Fruit fly (Drosophila melanogaster) whole organism, embryonic: ENCODE data around the gene Pdcd4.
A peak's percentile ranks its signal among the peaks of the same experiment; 100 is the strongest.

Experiments used
- Antp ChIP-seq: fragments of 200-800 bp; sonication (Bioruptor generic); optimal IDR thresholded peaks from 3 replicates; lab custom pipeline; 2016; ENCODE audit warnings: missing biosample characterization, missing genetic modification characterization
- CG10147 ChIP-seq: fragments of 200-800 bp; sonication (Bioruptor generic); optimal IDR thresholded peaks from 2 replicates; lab custom pipeline; 2019; ENCODE audit warnings: missing biosample characterization, mild to moderate bottlenecking, missing genetic modification characterization, moderate library complexity
- CG10543 ChIP-seq: fragments of 200-800 bp; sonication (Bioruptor generic); optimal IDR thresholded peaks from 3 replicates; lab custom pipeline; 2017; ENCODE audit warnings: missing biosample characterization, mild to moderate bottlenecking, missing genetic modification characterization, moderate library complexity
- CG11696 ChIP-seq: fragments of 200-800 bp; sonication (Bioruptor generic); IDR thresholded peaks from 2 replicates; pipeline ENCODE4 v1.3.6; 2022; ENCODE audit warnings: missing biosample characterization, missing genetic modification characterization
- CG11723 ChIP-seq: fragments of 200-800 bp; sonication (Bioruptor generic); optimal IDR thresholded peaks from 2 replicates; lab custom pipeline; 2017; ENCODE audit warnings: missing biosample characterization, mild to moderate bottlenecking, missing genetic modification characterization
- CG12071 ChIP-seq: fragments of 200-800 bp; sonication (Bioruptor generic); optimal IDR thresholded peaks from 3 replicates; lab custom pipeline; 2018; ENCODE audit warnings: missing biosample characterization, mild to moderate bottlenecking, missing genetic modification characterization
- CG13424 ChIP-seq: fragments of 200-800 bp; sonication (Bioruptor generic); optimal IDR thresholded peaks from 2 replicates; lab custom pipeline; 2019; ENCODE audit warnings: missing biosample characterization, mild to moderate bottlenecking, missing genetic modification characterization, moderate library complexity
- CG13775 ChIP-seq: fragments of 200-800 bp; sonication (Bioruptor generic); optimal IDR thresholded peaks from 3 replicates; lab custom pipeline; 2017; ENCODE audit warnings: missing biosample characterization, mild to moderate bottlenecking, missing genetic modification characterization
- CG15269 ChIP-seq: fragments of 200-800 bp; sonication (Bioruptor generic); optimal IDR thresholded peaks from 2 replicates; lab custom pipeline; 2018; ENCODE audit warnings: missing biosample characterization, mild to moderate bottlenecking, missing genetic modification characterization, moderate library complexity
- CG1602 ChIP-seq: fragments of 200-800 bp; sonication (Bioruptor generic); optimal IDR thresholded peaks from 3 replicates; lab custom pipeline; 2016; ENCODE audit warnings: missing biosample characterization, missing genetic modification characterization
- CG2712 ChIP-seq: fragments of 200-800 bp; optimal IDR thresholded peaks from 3 replicates; lab custom pipeline; 2019; ENCODE audit warnings: missing biosample characterization, mild to moderate bottlenecking, missing genetic modification characterization, moderate library complexity
- CG30403 ChIP-seq: fragments of 200-800 bp; sonication (Bioruptor generic); optimal IDR thresholded peaks from 3 replicates; lab custom pipeline; 2016; ENCODE audit warnings: missing biosample characterization, missing genetic modification characterization
- CG30431 ChIP-seq: fragments of 200-800 bp; sonication (Bioruptor generic); optimal IDR thresholded peaks from 2 replicates; lab custom pipeline; 2017; ENCODE audit warnings: missing biosample characterization, missing genetic modification characterization
- CG3838 ChIP-seq: fragments of 200-800 bp; sonication (Bioruptor generic); optimal IDR thresholded peaks from 3 replicates; lab custom pipeline; 2016; ENCODE audit warnings: missing biosample characterization, missing genetic modification characterization
- CG6654 ChIP-seq: fragments of 200-800 bp; sonication (Bioruptor generic); optimal IDR thresholded peaks from 2 replicates; lab custom pipeline; 2017; ENCODE audit warnings: missing biosample characterization, mild to moderate bottlenecking, missing genetic modification characterization
- CG7372 ChIP-seq: fragments of 200-800 bp; sonication (Bioruptor generic); IDR thresholded peaks from 2 replicates; pipeline ENCODE4 v1.3.6; 2022; ENCODE audit warnings: missing biosample characterization, missing genetic modification characterization
- CG8765 ChIP-seq: fragments of 200-800 bp; sonication (Bioruptor generic); IDR thresholded peaks from 2 replicates; pipeline ENCODE4 v1.3.6; 2022; ENCODE audit warnings: missing biosample characterization, missing genetic modification characterization
- CG9932 ChIP-seq: fragments of 200-800 bp; sonication (Bioruptor generic); IDR thresholded peaks from 2 replicates; pipeline ENCODE4 v1.3.6; 2022; ENCODE audit warnings: missing biosample characterization, missing genetic modification characterization
- D19A ChIP-seq: fragments of 200-800 bp; optimal IDR thresholded peaks from 3 replicates; lab custom pipeline; 2019; ENCODE audit warnings: missing biosample characterization, mild to moderate bottlenecking, missing genetic modification characterization, moderate library complexity
- Dbx ChIP-seq: fragments of 200-800 bp; sonication (Bioruptor generic); IDR thresholded peaks from 3 replicates; pipeline ENCODE4 v1.3.6; 2022; ENCODE audit warnings: missing biosample characterization, missing genetic modification characterization
- Dfd ChIP-seq, 2 experiments: fragments of >200 bp; optimal IDR thresholded peaks; 2 replicates each; lab custom pipeline; 2017; ENCODE audit warnings: missing biosample characterization in 2 of 2, missing genetic modification characterization in 2 of 2
- Dll ChIP-seq: fragments of 200-800 bp; sonication (Bioruptor generic); IDR thresholded peaks from 4 replicates; pipeline ENCODE4 v1.3.6; 2022; ENCODE audit warnings: missing biosample characterization, missing genetic modification characterization; ENCODE audit not compliant: partially characterized antibody
- HLH4C ChIP-seq: fragments of 200-800 bp; sonication (Bioruptor generic); IDR thresholded peaks from 3 replicates; pipeline ENCODE4 v1.3.6; 2022; ENCODE audit warnings: missing biosample characterization, missing genetic modification characterization; ENCODE audit not compliant: partially characterized antibody
- HLH54F ChIP-seq: fragments of 200-800 bp; sonication (Bioruptor generic); optimal IDR thresholded peaks from 3 replicates; lab custom pipeline; 2016; ENCODE audit warnings: missing biosample characterization, missing genetic modification characterization
- Hmr ChIP-seq: fragments of 200-800 bp; sonication (Bioruptor generic); optimal IDR thresholded peaks from 3 replicates; lab custom pipeline; 2017; ENCODE audit warnings: mild to moderate bottlenecking, missing biosample characterization, missing genetic modification reagents, missing genetic modification characterization
- Hr39 ChIP-seq: fragments of >200 bp; optimal IDR thresholded peaks from 2 replicates; lab custom pipeline; 2017
- MESR4 ChIP-seq: fragments of 200-800 bp; sonication (Bioruptor generic); optimal IDR thresholded peaks from 2 replicates; lab custom pipeline; 2018; ENCODE audit warnings: missing biosample characterization, mild to moderate bottlenecking, missing genetic modification characterization, moderate library complexity
- Meics ChIP-seq: fragments of 200-800 bp; sonication (Bioruptor generic); optimal IDR thresholded peaks from 2 replicates; lab custom pipeline; 2017; ENCODE audit warnings: missing biosample characterization, mild to moderate bottlenecking, missing genetic modification characterization
- Mrtf ChIP-seq: fragments of 200-800 bp; sonication (Bioruptor generic); IDR thresholded peaks from 3 replicates; pipeline ENCODE4 v1.3.6; 2022; ENCODE audit warnings: missing biosample characterization, missing genetic modification characterization
- Oli ChIP-seq: fragments of 200-800 bp; sonication (Bioruptor generic); optimal IDR thresholded peaks from 2 replicates; lab custom pipeline; 2018; ENCODE audit warnings: missing biosample characterization, mild to moderate bottlenecking, missing genetic modification characterization, moderate library complexity
- Optix ChIP-seq: fragments of 200-800 bp; sonication (Bioruptor generic); IDR thresholded peaks from 3 replicates; pipeline ENCODE4 v1.3.6; 2022; ENCODE audit warnings: missing biosample characterization, missing genetic modification characterization
- PHDP ChIP-seq: fragments of 200-800 bp; sonication (Bioruptor generic); optimal IDR thresholded peaks from 3 replicates; lab custom pipeline; 2018; ENCODE audit warnings: missing biosample characterization, mild to moderate bottlenecking, missing genetic modification characterization, moderate library complexity
- Pdp1 ChIP-seq, 2 experiments: fragments of 200-800 bp; sonication (Bioruptor generic); optimal IDR thresholded peaks; 3 replicates each; lab custom pipeline; 2016; ENCODE audit warnings: missing biosample characterization in 2 of 2, missing genetic modification characterization in 2 of 2, mild to moderate bottlenecking in 1 of 2, moderate library complexity in 1 of 2
- Sox102F ChIP-seq: fragments of 200-800 bp; sonication (Bioruptor generic); optimal IDR thresholded peaks from 2 replicates; lab custom pipeline; 2018; ENCODE audit warnings: missing biosample characterization, mild to moderate bottlenecking, missing genetic modification characterization, moderate library complexity
- YL-1 ChIP-seq: fragments of 200-800 bp; sonication (Bioruptor generic); optimal IDR thresholded peaks from 3 replicates; lab custom pipeline; 2017; ENCODE audit warnings: missing biosample characterization, mild to moderate bottlenecking, missing genetic modification characterization
- bigmax ChIP-seq: fragments of 200-800 bp; sonication (Bioruptor generic); optimal IDR thresholded peaks from 2 replicates; lab custom pipeline; 2018; ENCODE audit warnings: missing biosample characterization, mild to moderate bottlenecking, missing genetic modification characterization
- cas ChIP-seq: fragments of 200-800 bp; sonication (Bioruptor generic); IDR thresholded peaks from 2 replicates; pipeline ENCODE4 v1.3.6; 2022; ENCODE audit warnings: missing biosample characterization, missing genetic modification characterization
- chinmo ChIP-seq: fragments of 200-800 bp; sonication (Bioruptor generic); IDR thresholded peaks from 4 replicates; pipeline ENCODE4 v1.3.6; 2022; ENCODE audit warnings: missing biosample characterization, missing genetic modification characterization; ENCODE audit not compliant: partially characterized antibody
- dimm ChIP-seq: fragments of 200-800 bp; sonication (Bioruptor generic); IDR thresholded peaks from 2 replicates; pipeline ENCODE4 v1.3.6; 2022; ENCODE audit warnings: missing biosample characterization, missing genetic modification characterization
- disco-r ChIP-seq: fragments of 200-800 bp; sonication (Bioruptor generic); optimal IDR thresholded peaks from 2 replicates; lab custom pipeline; 2016; ENCODE audit warnings: missing biosample characterization, missing genetic modification characterization
- fru ChIP-seq: fragments of >200 bp; optimal IDR thresholded peaks from 2 replicates; lab custom pipeline; 2017
- gcm ChIP-seq: fragments of 200-800 bp; sonication (Bioruptor generic); optimal IDR thresholded peaks from 2 replicates; lab custom pipeline; 2019; ENCODE audit warnings: missing biosample characterization, mild to moderate bottlenecking, missing genetic modification characterization, moderate library complexity
- grau ChIP-seq: fragments of 200-800 bp; optimal IDR thresholded peaks from 3 replicates; lab custom pipeline; 2019; ENCODE audit warnings: missing biosample characterization, mild to moderate bottlenecking, missing genetic modification characterization, moderate library complexity
- gt ChIP-seq: fragments of 200-800 bp; sonication (Bioruptor generic); IDR thresholded peaks from 2 replicates; pipeline ENCODE4 v1.3.6; 2022; ENCODE audit warnings: missing biosample characterization, missing genetic modification characterization
- lilli ChIP-seq: fragments of 200-800 bp; sonication (Bioruptor generic); optimal IDR thresholded peaks from 3 replicates; lab custom pipeline; 2016; ENCODE audit warnings: missing biosample characterization, missing genetic modification characterization
- oc ChIP-seq: fragments of 200-800 bp; sonication (Bioruptor generic); optimal IDR thresholded peaks from 2 replicates; lab custom pipeline; 2018; ENCODE audit warnings: missing biosample characterization, mild to moderate bottlenecking, missing genetic modification characterization, moderate library complexity
- pnt ChIP-seq: fragments of 200-800 bp; sonication (Bioruptor generic); optimal IDR thresholded peaks from 3 replicates; lab custom pipeline; 2016; ENCODE audit warnings: missing biosample characterization, missing genetic modification characterization
- sr ChIP-seq: fragments of 200-800 bp; sonication (Bioruptor generic); IDR thresholded peaks from 3 replicates; pipeline ENCODE4 v1.3.6; 2022; ENCODE audit warnings: missing biosample characterization, missing genetic modification characterization
- ttk ChIP-seq: fragments of 200-800 bp; sonication (Bioruptor generic); IDR thresholded peaks from 2 replicates; pipeline ENCODE4 v2.1.2; 2022; ENCODE audit warnings: missing biosample characterization, missing genetic modification characterization
- wek ChIP-seq: fragments of 200-800 bp; sonication (Bioruptor generic); optimal IDR thresholded peaks from 3 replicates; lab custom pipeline; 2018; ENCODE audit warnings: missing biosample characterization, mild to moderate bottlenecking, missing genetic modification characterization, moderate library complexity

The Pdcd4 gene

DNA sequence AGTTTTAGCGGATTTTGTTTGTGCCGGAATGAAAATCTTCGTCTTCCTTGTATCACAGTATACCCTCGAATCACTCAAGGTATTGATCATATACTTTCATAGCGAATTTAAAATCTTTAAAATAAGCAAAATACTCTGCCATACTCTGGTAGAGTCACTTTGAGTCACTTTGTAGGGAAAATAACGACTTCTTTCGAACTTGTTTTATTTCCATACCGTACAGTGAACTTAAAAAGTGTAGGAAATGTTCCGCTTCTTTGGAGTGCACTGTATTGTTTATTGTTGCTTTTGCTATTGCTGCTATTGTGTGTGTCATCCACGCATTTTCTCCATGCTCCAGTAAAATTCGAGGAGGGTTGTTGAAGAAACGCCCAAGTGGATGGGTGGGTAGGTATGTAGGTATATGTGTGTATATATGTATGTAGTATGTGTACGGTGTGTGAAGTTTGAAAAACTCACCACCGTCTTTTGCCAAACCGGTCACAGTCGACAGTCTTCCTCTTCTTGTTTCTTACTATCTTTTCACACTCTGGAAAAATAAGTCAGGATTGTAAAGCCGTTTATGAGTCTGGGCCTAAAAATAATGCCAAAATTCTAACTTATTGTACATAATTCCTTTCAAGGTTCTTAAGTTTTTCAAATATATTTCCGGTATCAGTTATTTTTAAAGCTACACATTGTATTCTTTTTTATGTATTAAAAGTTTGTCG lies 33.9 kb upstream of the Pdcd4 start (continued):
- TF ChIP-seq CG11723 (peak; percentile 7), CG1602 (GFP tag; lab: Kevin White, UChicago) (no peak), Antp (GFP tag; lab: Kevin White, UChicago) (peak; percentile 30), CG2712 (tag; lab: Kevin White, UChicago) (peak; percentile 48), CG13424 (tag; lab: Kevin White, UChicago) (peak; percentile 38), Sox102F (GFP tag; lab: Kevin White, UChicago) (peak; percentile 52), MESR4 (no peak), CG30431 (no peak), CG9932 (GFP tag; lab: Robert Waterston, UW) (peak; percentile 36; the same call in 1 of the 2 replicates), Oli (peak; percentile 58), CG10543 (GFP tag; lab: Kevin White, UChicago) (peak; percentile 52), ttk (GFP tag; lab: Robert Waterston, UW) (no peak), CG6654 (peak; percentile 15), cas (GFP tag; lab: Robert Waterston, UW) (no peak), CG3838 (no peak), gt (no peak), CG30403 (GFP tag; lab: Kevin White, UChicago) (peak; percentile 43), Meics (GFP tag; lab: Kevin White, UChicago) (peak; percentile 35), disco-r (no peak), Hr39 (lab: Kevin White, UChicago) (no peak), wek (no peak), pnt (GFP tag; lab: Kevin White, UChicago) (peak; percentile 34), CG10147 (GFP tag; lab: Kevin White, UChicago) (peak; percentile 17), Pdp1 (GFP tag; optimal IDR thresholded peaks at IDR 0.05; lab: Kevin White, UChicago) (peak; percentile 9 to 29), HLH54F (no peak), Mrtf (GFP tag; lab: Robert Waterston, UW) (no peak), chinmo (GFP tag; lab: Robert Waterston, UW) (no peak), CG8765 (GFP tag; lab: Robert Waterston, UW) (no peak), PHDP (tag; lab: Kevin White, UChicago) (peak; percentile 23), CG13775 (GFP tag; lab: Kevin White, UChicago) (no peak), lilli (GFP tag; lab: Kevin White, UChicago) (peak; percentile 43), bigmax (GFP tag; lab: Kevin White, UChicago) (no peak), fru (no peak), CG7372 (GFP tag; lab: Robert Waterston, UW) (0 out of 2 replicates have a peak, but pooled peaks have one; percentile 12), dimm (no peak), Dfd (GFP tag; optimal IDR thresholded peaks at IDR 0.05; lab: Kevin White, UChicago) (no peak), D19A (tag; lab: Kevin White, UChicago) (peak; percentile 61), Dbx (GFP tag; lab: Robert Waterston, UW) (peak; percentile 35; the same call in 1 of the 3 replicates), Hmr (GFP tag; lab: Kevin White, UChicago) (peak; percentile 53), Optix (0 out of 3 replicates have a peak, but pooled peaks have one; percentile 10), grau (tag; lab: Kevin White, UChicago) (peak; percentile 97), CG15269 (tag; lab: Kevin White, UChicago) (peak; percentile 26), gcm (GFP tag; lab: Kevin White, UChicago) (no peak), CG11696 (no peak), sr (GFP tag; lab: Robert Waterston, UW) (no peak), CG12071 (peak; percentile 17), oc (tag; lab: Kevin White, UChicago) (no peak), Dll (GFP tag; lab: Robert Waterston, UW) (no peak), HLH4C (GFP tag; lab: Robert Waterston, UW) (no peak), YL-1 (no peak)
